Worm (Caenorhabditis elegans): ENCODE results near the gene ndub-8.

DNA sequence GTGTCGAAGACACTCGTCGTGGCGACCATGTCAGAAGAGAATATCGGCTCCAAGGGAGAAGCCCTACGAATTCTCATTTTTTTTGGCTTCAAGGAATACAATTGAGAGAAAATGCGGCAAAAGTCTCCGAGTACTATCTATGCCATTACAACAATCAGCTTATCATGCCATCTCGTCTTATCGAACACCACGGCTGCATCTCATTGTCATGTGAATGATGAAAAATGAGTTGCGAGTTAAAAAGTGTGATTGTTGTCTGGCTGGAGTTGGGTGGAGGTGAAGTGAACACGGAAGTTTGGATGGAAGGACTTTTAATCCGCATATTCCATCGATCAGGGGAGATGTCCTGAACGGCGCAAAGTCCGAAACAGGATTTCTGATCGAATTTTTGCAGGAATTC lies 11.8 kb upstream of the ndub-8 start:
- TF ChIP-seq med-1 (GFP tag; optimal IDR thresholded peaks at IDR 0.05; ENCODE audit: insufficient read depth), result no peak
- no peak for TF ChIP-seq flt-1 (GFP tag; IDR thresholded peaks at IDR 0.05)
- TF ChIP-seq ztf-29 (GFP tag; IDR thresholded peaks at IDR 0.05), result no peak
- TF ChIP-seq ztf-23 (GFP tag; IDR thresholded peaks at IDR 0.05), result no peak
- TF ChIP-seq ref-1 (GFP tag; conservative IDR thresholded peaks at IDR 0.05), result no peak
- no peak for TF ChIP-seq cog-1 (tag; optimal IDR thresholded peaks at IDR 0.05)
- no peak for TF ChIP-seq klf-2 (GFP tag; conservative IDR thresholded peaks at IDR 0.05)
